Worm (Caenorhabditis elegans) whole organism, midembryonic: ENCODE results near the gene sqst-5.

Experiments
- T22C8.4 ChIP-seq: fragments of 200-800 bp; sonication (Bioruptor generic); IDR thresholded peaks from 2 replicates; pipeline ENCODE4 v1.3.6; 2022; ENCODE audit warnings: missing genetic modification characterization, missing compliant biosample characterization
- flt-1 ChIP-seq: fragments of 200-800 bp; sonication (Bioruptor generic); IDR thresholded peaks from 2 replicates; pipeline ENCODE4 v1.3.6; 2022; ENCODE audit warnings: missing genetic modification characterization, missing compliant biosample characterization

- TF ChIP-seq flt-1 (GFP tag; lab: Robert Waterston, UW) (no peak), T22C8.4 (GFP tag; lab: Robert Waterston, UW) (no peak)
Observed at ce11 chrIII:146369-146768, 1.1 kb downstream of the sqst-5 start, which contains the start of gene fbxb-84.
